Fruit fly (Drosophila melanogaster): ENCODE results near the gene lace.

DNA sequence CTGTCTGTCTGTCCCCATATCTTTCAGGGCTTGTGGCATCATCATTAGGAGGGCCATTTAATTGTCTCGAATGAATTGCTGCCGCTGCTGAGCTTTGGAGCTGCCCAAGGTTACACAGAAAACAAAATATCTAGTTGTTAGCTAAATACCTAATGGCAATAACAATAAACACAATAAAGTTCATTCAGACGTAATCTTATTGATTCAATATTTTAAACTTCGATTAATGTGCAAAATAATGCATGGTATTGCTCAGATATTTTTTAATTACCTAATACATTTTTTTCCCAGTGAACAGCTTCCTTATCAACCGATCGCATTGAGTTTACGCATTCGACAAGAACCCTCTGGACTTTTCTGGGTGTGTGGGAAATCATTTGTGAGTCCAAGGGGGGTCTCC, 33.8 kb upstream of the lace start:
- TF ChIP-seq fru (GFP tag; optimal IDR thresholded peaks at IDR 0.05) (no peak), jim (GFP tag; optimal IDR thresholded peaks at IDR 0.05) (no peak), Sp1 (GFP tag; optimal IDR thresholded peaks at IDR 0.05) (no peak), Abd-B (GFP tag; optimal IDR thresholded peaks at IDR 0.05) (no peak), usp (GFP tag; optimal IDR thresholded peaks at IDR 0.05) (no peak), Hr83 (GFP tag; optimal IDR thresholded peaks at IDR 0.05; ENCODE audit: poor library complexity, severe bottlenecking) (no peak), br (GFP tag; optimal IDR thresholded peaks at IDR 0.05) (no peak), pan (optimal IDR thresholded peaks at IDR 0.05) (no peak), N (GFP tag; optimal IDR thresholded peaks at IDR 0.05) (no peak), Rel (GFP tag; optimal IDR thresholded peaks at IDR 0.05) (no peak), Rel (tag; optimal IDR thresholded peaks at IDR 0.05) (no peak), Mio (GFP tag; optimal IDR thresholded peaks at IDR 0.05) (no peak), psq (GFP tag; optimal IDR thresholded peaks at IDR 0.05) (no peak)

Measured in whole organism, wandering third instar larva.